Fruit fly (Drosophila melanogaster) ovary, adult (tissue): ENCODE data around the gene Pex16.

Source experiments
- CG17801 ChIP-seq: fragments of 200-800 bp; optimal IDR thresholded peaks from 2 replicates; lab custom pipeline; 2019; ENCODE audit warnings: missing biosample characterization, mild to moderate bottlenecking, missing genetic modification characterization, moderate library complexity; ENCODE audit not compliant: partially characterized antibody

The Pex16 gene

dm6 chr3L:20787835-20788380 lies 9.8 kb upstream of the Pex16 start, which contains the start of gene CG11396:
Gene CG11396 (minus strand): TSS chr3L:20788137.
- peak; percentile 3 for TF ChIP-seq CG17801 (GFP tag; lab: Kevin White, UChicago)

DNA sequence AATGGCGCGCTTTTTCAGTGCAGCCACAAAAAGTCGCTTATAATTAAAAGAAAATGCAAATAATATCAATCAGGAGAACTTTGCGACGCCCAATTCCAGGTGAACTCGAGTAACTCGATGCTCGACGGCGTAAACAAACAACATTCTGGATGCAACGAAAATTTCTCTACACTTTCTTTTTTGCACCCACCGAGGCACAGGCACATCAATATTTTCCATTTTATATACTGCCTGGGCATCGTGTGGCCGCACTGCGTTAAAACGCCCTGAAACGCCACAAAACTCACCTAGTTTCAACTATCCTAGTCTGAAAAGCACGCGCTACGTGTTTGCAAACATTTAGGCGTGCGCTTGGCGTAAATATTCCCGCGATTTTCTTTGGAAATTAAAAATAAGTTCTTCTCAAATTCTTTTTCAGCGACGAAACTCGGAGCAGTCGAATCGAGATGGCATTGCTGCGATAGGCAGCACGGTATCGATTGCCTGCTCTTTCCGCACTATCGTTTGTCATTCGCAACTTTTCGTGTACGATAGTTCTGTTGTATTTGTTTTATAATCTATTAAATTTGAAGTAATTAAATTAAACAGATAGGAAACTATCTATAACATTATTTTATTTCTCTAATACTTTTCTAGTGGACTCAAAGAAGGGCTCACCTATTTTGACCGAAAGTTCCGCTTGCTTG lies 7.8 kb upstream of the Pex16 start, which contains the start of gene Pcif1:
Pcif1 (minus strand) TSS at position 456 of the 686 bp plus-strand sequence.
- TF ChIP-seq CG17801 (GFP tag; lab: Kevin White, UChicago), result peak; percentile 60

DNA sequence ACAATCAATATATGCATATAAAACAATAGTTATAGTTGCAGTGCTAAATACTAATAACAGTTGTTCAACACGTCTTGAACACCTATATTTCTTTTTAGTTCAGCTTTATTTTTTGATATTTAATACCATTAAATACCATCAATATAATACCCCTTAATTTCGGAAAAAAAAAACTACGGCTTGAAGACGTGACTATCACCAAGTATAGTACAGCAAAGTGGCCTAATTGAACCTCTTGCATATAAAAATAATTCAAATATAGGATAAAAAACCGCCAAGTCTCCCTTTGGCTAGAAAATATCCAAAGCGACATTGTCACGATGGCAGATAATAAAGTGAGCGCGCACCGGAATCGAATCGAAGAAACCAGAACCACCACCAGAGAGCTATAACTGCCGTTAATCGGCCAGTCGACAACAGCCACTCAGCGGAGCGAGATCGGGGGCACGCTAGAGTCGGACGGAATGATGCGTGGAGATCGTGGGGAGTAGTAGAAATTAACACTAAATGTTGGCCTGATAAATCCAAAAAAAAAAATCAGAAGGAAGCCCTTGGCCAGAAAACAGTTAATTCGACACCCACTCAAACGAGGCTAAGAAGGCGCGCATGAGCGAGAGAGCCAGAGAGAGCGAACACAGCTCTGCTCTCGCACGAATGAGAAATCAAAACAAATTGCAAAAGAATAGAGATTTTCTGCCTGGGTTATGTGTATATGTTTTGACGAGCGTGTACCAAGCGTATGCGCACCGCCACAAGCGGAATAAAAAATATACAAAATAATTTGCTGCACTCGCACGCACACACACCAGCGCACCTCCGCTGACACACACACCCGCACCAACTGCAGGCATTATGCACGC lies 7.0 kb upstream of the Pex16 start:
- TF ChIP-seq CG17801 (GFP tag; lab: Kevin White, UChicago), result no peak

- TF ChIP-seq CG17801 (GFP tag; lab: Kevin White, UChicago), result no peak
Observed at dm6 chr3L:20784394-20784793, 6.3 kb upstream of the Pex16 start.

DNA sequence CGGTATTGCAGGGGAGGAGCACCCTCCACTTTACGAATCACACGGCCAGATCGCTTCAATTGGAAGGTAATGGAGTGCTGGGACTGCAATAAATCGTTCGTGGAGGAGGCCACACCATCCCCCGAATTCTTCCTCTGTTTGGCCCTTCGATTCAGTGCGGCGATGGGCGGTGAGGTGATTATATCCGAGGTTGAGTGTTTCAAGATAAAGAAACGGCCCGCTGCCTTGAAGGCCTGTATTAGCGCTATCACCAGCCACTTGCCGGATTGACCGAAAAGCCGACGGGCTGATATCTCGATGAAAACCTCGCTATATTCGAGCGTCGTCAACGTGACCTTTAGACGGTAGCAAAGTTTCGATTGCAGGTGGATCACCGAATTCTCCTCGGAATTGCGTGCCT lies 568 bp downstream of the Pex16 start:
- no peak for TF ChIP-seq CG17801 (GFP tag; lab: Kevin White, UChicago)

dm6 chr3L:20772647-20773015 lies 5.4 kb downstream of the Pex16 start:
- no peak for TF ChIP-seq CG17801 (GFP tag; lab: Kevin White, UChicago)

- TF ChIP-seq CG17801 (GFP tag; lab: Kevin White, UChicago), result peak; percentile 71
Observed at dm6 chr3L:20771891-20772646, 6.0 kb downstream of the Pex16 start.

DNA sequence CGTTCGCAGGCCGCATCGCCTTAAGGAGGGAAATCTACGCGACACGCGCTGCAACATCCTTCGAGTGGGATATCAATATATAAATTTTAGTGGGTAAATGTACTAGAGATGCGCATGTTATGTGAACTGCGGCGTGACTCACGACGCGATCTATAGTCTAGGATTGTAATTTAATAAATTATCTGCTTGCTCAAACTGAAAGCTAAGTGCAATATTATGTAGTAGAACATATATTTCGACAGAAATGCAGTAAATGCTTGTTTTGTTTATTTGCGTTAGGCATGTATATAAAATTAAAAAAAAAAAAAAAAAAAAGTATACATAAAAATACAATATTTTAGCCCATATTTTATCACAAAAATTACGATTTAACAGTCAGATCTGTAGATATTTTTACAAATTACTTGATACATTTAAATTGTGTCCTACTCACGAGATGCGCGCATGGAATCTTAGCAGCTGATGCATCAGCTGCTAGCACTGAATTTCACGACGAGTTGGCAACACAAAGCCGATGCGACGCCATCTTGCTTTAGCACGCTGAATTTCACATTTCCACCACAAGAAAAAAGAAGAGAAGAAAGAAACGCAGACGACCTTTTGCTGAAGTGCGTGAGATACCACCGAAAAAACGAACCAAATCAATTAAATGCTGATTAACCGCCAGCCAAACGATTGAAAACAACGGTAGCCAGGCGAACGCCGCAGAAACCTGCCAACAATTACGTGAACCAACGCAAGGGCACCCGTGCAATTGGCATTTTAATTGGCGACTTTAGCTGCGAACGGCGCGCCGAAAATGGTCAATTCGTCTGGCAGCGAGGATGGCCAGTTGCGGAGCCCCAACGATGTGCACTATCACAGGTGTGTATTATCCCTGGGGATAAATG lies 6.8 kb downstream of the Pex16 start, which contains the start of the genes CG4042 and Pitslre:
CG4042 (minus strand) TSS at position 507 of the 890 bp plus-strand sequence.
Pitslre (plus strand) TSS at position 528 of the 890 bp plus-strand sequence.
- no peak for TF ChIP-seq CG17801 (GFP tag; lab: Kevin White, UChicago)

DNA sequence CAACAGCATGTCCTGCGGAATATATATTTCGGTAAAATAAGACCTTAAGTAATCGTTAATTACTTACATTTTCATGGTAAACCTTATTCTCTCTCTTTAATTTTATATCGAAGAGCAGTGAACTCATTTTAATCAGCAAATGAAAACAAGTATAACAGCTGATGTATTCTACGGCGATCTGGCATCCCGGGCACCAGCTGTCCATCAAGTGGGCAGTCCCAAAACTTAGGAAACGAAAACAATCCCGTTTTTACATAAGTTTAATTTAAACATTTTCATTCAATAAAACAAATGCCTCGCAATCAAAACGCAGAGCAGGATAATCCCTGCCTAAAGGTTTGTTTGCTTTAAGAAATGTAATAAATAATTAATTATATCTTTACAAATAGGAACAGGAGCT lies 8.7 kb downstream of the Pex16 start, which contains the start of the genes CG4074 and CG4186:
CG4074 (minus strand) TSS at position 151 of the 400 bp plus-strand sequence.
CG4186 (plus strand) TSS at position 237 of the 400 bp plus-strand sequence.
- TF ChIP-seq CG17801 (GFP tag; lab: Kevin White, UChicago), result no peak

dm6 chr3L:20767227-20767626 lies 10.8 kb downstream of the Pex16 start:
- no peak for TF ChIP-seq CG17801 (GFP tag; lab: Kevin White, UChicago)

DNA sequence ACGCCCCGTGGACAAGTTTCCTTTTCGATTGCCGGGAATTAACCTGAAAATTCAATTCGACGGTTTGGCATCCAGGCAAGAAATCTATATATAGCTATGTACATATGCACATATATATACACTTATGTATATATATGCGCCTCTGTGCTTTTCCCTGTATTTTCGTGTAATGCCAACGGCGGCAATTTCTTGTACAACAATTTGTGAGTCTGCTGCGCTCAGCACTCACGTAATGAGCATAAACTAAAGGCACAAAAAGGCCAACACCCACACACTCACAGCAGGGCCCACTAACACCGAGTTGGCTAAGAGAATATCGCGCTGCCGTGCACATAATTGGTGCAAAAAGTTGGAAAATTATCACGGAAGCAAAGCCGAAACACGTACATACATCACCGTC lies 16.6 kb downstream of the Pex16 start:
- no peak for TF ChIP-seq CG17801 (GFP tag; lab: Kevin White, UChicago)

- no peak for TF ChIP-seq CG17801 (GFP tag; lab: Kevin White, UChicago)
Observed at dm6 chr3L:20758583-20758982, 19.5 kb downstream of the Pex16 start, which contains the start of gene CG43251. Gene CG43251 (plus strand): TSS chr3L:20758883.

DNA sequence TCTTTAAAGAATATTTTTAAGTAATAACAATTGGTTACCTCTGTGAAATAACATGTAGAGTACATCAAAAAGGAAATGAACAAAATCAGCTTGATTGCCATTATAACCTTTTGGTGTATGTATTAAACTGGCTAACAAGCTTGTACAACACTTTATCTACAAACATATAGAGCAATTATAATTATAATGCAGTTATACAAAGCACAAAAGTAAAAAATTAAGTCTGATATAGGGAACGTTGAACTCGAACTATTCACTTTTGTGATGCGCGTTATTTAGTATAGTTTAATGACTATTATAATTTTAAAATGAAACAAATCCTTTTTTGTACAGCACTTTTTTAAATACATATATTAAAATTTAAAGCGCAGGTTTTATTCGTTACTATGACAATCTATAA lies 22.5 kb downstream of the Pex16 start, which contains the start of gene CG33912:
CG33912 (minus strand) TSS at position 101 of the 400 bp plus-strand sequence.
- no peak for TF ChIP-seq CG17801 (GFP tag; lab: Kevin White, UChicago)
